Fruit fly (Drosophila melanogaster) whole organism, embryonic: ENCODE data around the gene alpha-Est3.

Source experiments
- Bdp1 ChIP-seq: fragments of 200-800 bp; sonication (Bioruptor generic); optimal IDR thresholded peaks from 3 replicates; lab custom pipeline; 2016; ENCODE audit warnings: missing biosample characterization, missing genetic modification characterization
- CG10209 ChIP-seq: fragments of 200-800 bp; sonication (Bioruptor generic); optimal IDR thresholded peaks from 3 replicates; lab custom pipeline; 2017; ENCODE audit warnings: missing biosample characterization, mild to moderate bottlenecking, missing genetic modification characterization, missing genetic modification reagents
- CG10321 ChIP-seq: fragments of 200-800 bp; sonication (Bioruptor generic); IDR thresholded peaks from 2 replicates; pipeline ENCODE4 v1.3.6; 2022; ENCODE audit warnings: missing biosample characterization, missing genetic modification characterization
- CG11695 ChIP-seq: fragments of 200-800 bp; sonication (Bioruptor generic); IDR thresholded peaks from 3 replicates; pipeline ENCODE4 v1.3.6; 2022; ENCODE audit warnings: missing biosample characterization, missing genetic modification characterization
- CG12104 ChIP-seq: fragments of 200-800 bp; sonication (Bioruptor generic); optimal IDR thresholded peaks from 3 replicates; lab custom pipeline; 2016; ENCODE audit warnings: missing biosample characterization, missing genetic modification characterization
- CG12155 ChIP-seq: fragments of 200-800 bp; sonication (Bioruptor generic); optimal IDR thresholded peaks from 3 replicates; lab custom pipeline; 2016; ENCODE audit warnings: missing biosample characterization, missing genetic modification characterization
- CG13775 ChIP-seq: fragments of 200-800 bp; sonication (Bioruptor generic); optimal IDR thresholded peaks from 3 replicates; lab custom pipeline; 2017; ENCODE audit warnings: missing biosample characterization, mild to moderate bottlenecking, missing genetic modification characterization
- CG14441 ChIP-seq: fragments of 200-800 bp; sonication (Bioruptor generic); IDR thresholded peaks from 2 replicates; pipeline ENCODE4 v1.3.6; 2022; ENCODE audit warnings: missing biosample characterization, missing genetic modification characterization
- CG14667 ChIP-seq: fragments of 200-800 bp; sonication (Bioruptor generic); IDR thresholded peaks from 2 replicates; pipeline ENCODE4 v1.3.6; 2022; ENCODE audit warnings: missing biosample characterization, missing genetic modification characterization
- CG1603 ChIP-seq: fragments of 200-800 bp; sonication (Bioruptor generic); optimal IDR thresholded peaks from 2 replicates; lab custom pipeline; 2019; ENCODE audit warnings: missing biosample characterization, mild to moderate bottlenecking, missing genetic modification characterization, moderate library complexity
- CG17802 ChIP-seq: fragments of 200-800 bp; sonication (Bioruptor generic); optimal IDR thresholded peaks from 2 replicates; lab custom pipeline; 2018; ENCODE audit warnings: missing biosample characterization, mild to moderate bottlenecking, missing genetic modification characterization, moderate library complexity
- CG2678 ChIP-seq: fragments of 200-800 bp; sonication (Bioruptor generic); optimal IDR thresholded peaks from 3 replicates; lab custom pipeline; 2019; ENCODE audit warnings: missing biosample characterization, mild to moderate bottlenecking, missing genetic modification characterization, moderate library complexity
- CG34224 ChIP-seq: fragments of 200-800 bp; sonication (Bioruptor generic); IDR thresholded peaks from 3 replicates; pipeline ENCODE4 v1.3.6; 2022; ENCODE audit warnings: missing biosample characterization, missing genetic modification characterization; ENCODE audit not compliant: partially characterized antibody
- CG43689 ChIP-seq: fragments of 200-800 bp; sonication (Bioruptor generic); IDR thresholded peaks from 2 replicates; pipeline ENCODE4 v1.3.6; 2022; ENCODE audit warnings: missing biosample characterization, missing genetic modification characterization
- CG4404 ChIP-seq: fragments of 200-800 bp; sonication (Bioruptor generic); IDR thresholded peaks from 2 replicates; pipeline ENCODE4 v1.3.6; 2022; ENCODE audit warnings: missing biosample characterization, missing genetic modification characterization
- CG4854 ChIP-seq: fragments of 200-800 bp; sonication (Bioruptor generic); optimal IDR thresholded peaks from 2 replicates; lab custom pipeline; 2016; ENCODE audit warnings: missing biosample characterization, missing genetic modification characterization, inconsistent platforms
- CG6689 ChIP-seq: fragments of 200-800 bp; sonication (Bioruptor generic); IDR thresholded peaks from 2 replicates; pipeline ENCODE4 v1.3.6; 2022; ENCODE audit warnings: missing biosample characterization, missing genetic modification characterization
- CG6813 ChIP-seq: fragments of 200-800 bp; sonication (Bioruptor generic); optimal IDR thresholded peaks from 2 replicates; lab custom pipeline; 2017; ENCODE audit warnings: missing biosample characterization, missing genetic modification characterization, mild to moderate bottlenecking, moderate library complexity, missing genetic modification reagents
- CG7928 ChIP-seq: fragments of 200-800 bp; sonication (Bioruptor generic); optimal IDR thresholded peaks from 2 replicates; lab custom pipeline; 2017; ENCODE audit warnings: missing biosample characterization, mild to moderate bottlenecking, missing genetic modification characterization
- CG8388 ChIP-seq: fragments of 200-800 bp; sonication (Bioruptor generic); optimal IDR thresholded peaks from 2 replicates; lab custom pipeline; 2019; ENCODE audit warnings: missing biosample characterization, mild to moderate bottlenecking, missing genetic modification characterization, moderate library complexity
- CG9727 ChIP-seq: fragments of 200-800 bp; sonication (Bioruptor generic); optimal IDR thresholded peaks from 3 replicates; lab custom pipeline; 2017; ENCODE audit warnings: missing biosample characterization, mild to moderate bottlenecking, missing genetic modification characterization
- Chrac-16 ChIP-seq: fragments of 200-800 bp; sonication (Bioruptor generic); optimal IDR thresholded peaks from 3 replicates; lab custom pipeline; 2016; ENCODE audit warnings: missing biosample characterization, missing genetic modification characterization
- Dad ChIP-seq: fragments of 200-800 bp; sonication (Bioruptor generic); optimal IDR thresholded peaks from 3 replicates; lab custom pipeline; 2016; ENCODE audit warnings: missing biosample characterization, missing genetic modification characterization
- Dp ChIP-seq: fragments of 200-800 bp; sonication (Bioruptor generic); optimal IDR thresholded peaks from 2 replicates; lab custom pipeline; 2018; ENCODE audit warnings: missing biosample characterization, mild to moderate bottlenecking, missing genetic modification characterization, moderate library complexity
- Eip74EF ChIP-seq, 2 experiments: fragments of 200-800 bp in 1 of 2; fragments of >200 bp in 1 of 2; sonication (Bioruptor generic) in 1 of 2; optimal IDR thresholded peaks; 2 replicates each; lab custom pipeline; 2017 to 2019; ENCODE audit warnings: missing biosample characterization in 2 of 2, missing genetic modification characterization in 2 of 2, mild to moderate bottlenecking in 1 of 2, moderate library complexity in 1 of 2
- HLH3B ChIP-seq: fragments of 200-800 bp; sonication (Bioruptor generic); IDR thresholded peaks from 2 replicates; pipeline ENCODE4 v1.3.6; 2022; ENCODE audit warnings: missing biosample characterization, missing genetic modification characterization
- HLH54F ChIP-seq: fragments of 200-800 bp; sonication (Bioruptor generic); optimal IDR thresholded peaks from 3 replicates; lab custom pipeline; 2016; ENCODE audit warnings: missing biosample characterization, missing genetic modification characterization
- Hr51 ChIP-seq, 2 experiments: fragments of 200-800 bp; sonication (Bioruptor generic); optimal IDR thresholded peaks; 2 replicates in 1 of 2; 3 replicates in 1 of 2; lab custom pipeline; 2016 to 2018; ENCODE audit warnings: missing biosample characterization in 2 of 2, missing genetic modification characterization in 2 of 2, mild to moderate bottlenecking in 1 of 2, moderate library complexity in 1 of 2
- Jarid2 ChIP-seq: fragments of 200-800 bp; sonication (Bioruptor generic); optimal IDR thresholded peaks from 3 replicates; lab custom pipeline; 2017; ENCODE audit warnings: mild to moderate bottlenecking, missing biosample characterization, missing genetic modification reagents, missing genetic modification characterization
- Myb ChIP-seq: fragments of 200-800 bp; sonication (Bioruptor generic); optimal IDR thresholded peaks from 2 replicates; lab custom pipeline; 2016; ENCODE audit warnings: missing biosample characterization, missing genetic modification characterization
- NK7.1 ChIP-seq: fragments of 200-800 bp; sonication (Bioruptor generic); optimal IDR thresholded peaks from 3 replicates; lab custom pipeline; 2016; ENCODE audit warnings: missing biosample characterization, missing genetic modification characterization
- NfI ChIP-seq: fragments of 200-800 bp; sonication (Bioruptor generic); optimal IDR thresholded peaks from 3 replicates; lab custom pipeline; 2018; ENCODE audit warnings: missing biosample characterization, mild to moderate bottlenecking, missing genetic modification characterization, moderate library complexity
- crc ChIP-seq: fragments of 200-800 bp; sonication (Bioruptor generic); optimal IDR thresholded peaks from 2 replicates; lab custom pipeline; 2016; ENCODE audit warnings: missing biosample characterization, missing genetic modification characterization
- dmrt11E ChIP-seq: fragments of 200-800 bp; sonication (Bioruptor generic); optimal IDR thresholded peaks from 3 replicates; lab custom pipeline; 2018; ENCODE audit warnings: missing biosample characterization, mild to moderate bottlenecking, missing genetic modification characterization, moderate library complexity
- fd96Cb ChIP-seq: fragments of 200-800 bp; sonication (Bioruptor generic); optimal IDR thresholded peaks from 2 replicates; lab custom pipeline; 2018; ENCODE audit warnings: missing biosample characterization, mild to moderate bottlenecking, missing genetic modification characterization, moderate library complexity
- ind ChIP-seq: fragments of 200-800 bp; sonication (Bioruptor generic); optimal IDR thresholded peaks from 3 replicates; lab custom pipeline; 2016; ENCODE audit warnings: missing biosample characterization, missing genetic modification characterization
- inv ChIP-seq: fragments of 200-800 bp; sonication (Bioruptor generic); IDR thresholded peaks from 2 replicates; pipeline ENCODE4 v1.3.6; 2022; ENCODE audit warnings: missing biosample characterization, missing genetic modification characterization; ENCODE audit not compliant: partially characterized antibody
- lmd ChIP-seq: fragments of 200-800 bp; sonication (Bioruptor generic); IDR thresholded peaks from 2 replicates; pipeline ENCODE4 v1.3.6; 2022; ENCODE audit warnings: missing biosample characterization, missing genetic modification characterization
- luna ChIP-seq: fragments of 200-800 bp; sonication (Bioruptor generic); optimal IDR thresholded peaks from 2 replicates; lab custom pipeline; 2016; ENCODE audit warnings: missing biosample characterization, missing genetic modification characterization
- mam ChIP-seq: fragments of 200-800 bp; sonication (Bioruptor generic); optimal IDR thresholded peaks from 3 replicates; lab custom pipeline; 2016; ENCODE audit warnings: missing biosample characterization, missing genetic modification characterization
- nmo ChIP-seq: fragments of 200-800 bp; sonication (Bioruptor generic); optimal IDR thresholded peaks from 2 replicates; lab custom pipeline; 2018; ENCODE audit warnings: missing biosample characterization, mild to moderate bottlenecking, missing genetic modification characterization, moderate library complexity
- prd ChIP-seq, 3 experiments: fragments of >200 bp in 2 of 3; fragments of 200-800 bp in 1 of 3; sonication (Bioruptor generic) in 1 of 3; optimal IDR thresholded peaks in 2 of 3; IDR thresholded peaks in 1 of 3; 2 replicates in 2 of 3; 3 replicates in 1 of 3; pipeline versions ENCODE4 v1.3.6 to Lab custom; 2017 to 2022; ENCODE audit warnings: missing biosample characterization in 1 of 3, missing genetic modification characterization in 1 of 3
- sc ChIP-seq, 3 experiments: fragments of >200 bp in 2 of 3; fragments of 200-800 bp in 1 of 3; sonication (Bioruptor generic) in 1 of 3; optimal IDR thresholded peaks; 2 replicates in 2 of 3; 3 replicates in 1 of 3; lab custom pipeline; 2017; ENCODE audit warnings: mild to moderate bottlenecking in 1 of 3, missing biosample characterization in 1 of 3, missing genetic modification characterization in 1 of 3, missing genetic modification reagents in 1 of 3
- stwl ChIP-seq: fragments of 200-800 bp; sonication (Bioruptor generic); optimal IDR thresholded peaks from 3 replicates; lab custom pipeline; 2018; ENCODE audit warnings: missing biosample characterization, mild to moderate bottlenecking, missing genetic modification characterization, moderate library complexity
- sug ChIP-seq: fragments of 200-800 bp; optimal IDR thresholded peaks from 2 replicates; lab custom pipeline; 2019; ENCODE audit warnings: missing biosample characterization, mild to moderate bottlenecking, missing genetic modification characterization, moderate library complexity
- tio ChIP-seq: fragments of 200-800 bp; sonication (Bioruptor generic); optimal IDR thresholded peaks from 2 replicates; lab custom pipeline; 2017; ENCODE audit warnings: missing biosample characterization, missing genetic modification characterization, inconsistent platforms
- unc-4 ChIP-seq: fragments of 200-800 bp; sonication (Bioruptor generic); IDR thresholded peaks from 2 replicates; pipeline ENCODE4 v1.3.6; 2022; ENCODE audit warnings: missing biosample characterization, missing genetic modification characterization; ENCODE audit not compliant: partially characterized antibody
- wor ChIP-seq: fragments of 200-800 bp; sonication (Bioruptor generic); IDR thresholded peaks from 2 replicates; pipeline ENCODE4 v1.3.6; 2022; ENCODE audit warnings: missing biosample characterization, missing genetic modification characterization

Gene alpha-Est3

DNA sequence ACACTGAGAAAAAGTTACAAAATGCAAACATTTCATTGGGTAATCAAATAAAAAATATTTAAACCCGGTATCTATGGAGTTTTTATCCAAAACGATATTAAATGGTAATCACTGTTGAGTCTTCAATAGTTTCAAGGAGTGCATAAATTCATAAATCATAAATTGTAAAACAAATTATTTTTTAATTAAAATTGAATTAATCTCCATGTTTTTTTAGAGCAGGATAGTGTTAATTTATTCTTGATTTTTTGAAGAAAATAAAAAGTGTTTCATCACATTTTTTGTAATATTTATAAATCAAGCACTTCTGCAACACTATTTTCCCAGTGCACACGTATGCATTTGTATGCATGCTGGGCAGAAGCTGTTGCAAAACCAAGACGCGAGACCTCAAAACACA is 50.5 kb downstream of the alpha-Est3 start (continued):
- TF ChIP-seq unc-4 (GFP tag; lab: Robert Waterston, UW) (no peak), CG12104 (peak; percentile 52), CG14667 (GFP tag; lab: Robert Waterston, UW) (no peak), Eip74EF (GFP tag; optimal IDR thresholded peaks at IDR 0.05; lab: Kevin White, UChicago) (peak in 1 of 2 experiments; percentile 52), NK7.1 (GFP tag; lab: Kevin White, UChicago) (no peak), CG43689 (GFP tag; lab: Robert Waterston, UW) (no peak), mam (no peak), HLH3B (GFP tag; lab: Robert Waterston, UW) (peak; percentile 41; the same call in 1 of the 2 replicates), HLH54F (no peak), lmd (GFP tag; lab: Robert Waterston, UW) (peak; percentile 36; the same call in 1 of the 2 replicates), CG10209 (GFP tag; lab: Kevin White, UChicago) (peak; percentile 50), crc (GFP tag; lab: Kevin White, UChicago) (no peak), Bdp1 (no peak), CG4404 (GFP tag; lab: Robert Waterston, UW) (no peak), CG34224 (GFP tag; lab: Robert Waterston, UW) (no peak), sc (optimal IDR thresholded peaks at IDR 0.05; lab: Kevin White, UChicago) (no peak), sc (GFP tag; optimal IDR thresholded peaks at IDR 0.05; lab: Kevin White, UChicago) (peak; percentile 13), CG10321 (no peak), dmrt11E (tag; lab: Kevin White, UChicago) (no peak), NfI (peak; percentile 22), stwl (no peak), ind (GFP tag; lab: Kevin White, UChicago) (peak; percentile 50), CG2678 (tag; lab: Kevin White, UChicago) (peak; percentile 81), CG7928 (GFP tag; lab: Kevin White, UChicago) (no peak), nmo (GFP tag; lab: Kevin White, UChicago) (peak; percentile 83), Jarid2 (GFP tag; lab: Kevin White, UChicago) (no peak), CG1603 (tag; lab: Kevin White, UChicago) (peak; percentile 16), CG6689 (peak; percentile 45; the same call in 1 of the 2 replicates), CG4854 (GFP tag; lab: Kevin White, UChicago) (no peak), CG8388 (GFP tag; lab: Kevin White, UChicago) (peak; percentile 66), Hr51 (GFP tag; optimal IDR thresholded peaks at IDR 0.05; lab: Kevin White, UChicago) (peak in 1 of 2 experiments; percentile 92), CG14441 (GFP tag; lab: Robert Waterston, UW) (peak; percentile 33; the same call in 1 of the 2 replicates), inv (no peak), Myb (GFP tag; lab: Kevin White, UChicago) (no peak), CG17802 (tag; lab: Kevin White, UChicago) (no peak), CG12155 (GFP tag; lab: Kevin White, UChicago) (peak; percentile 26), fd96Cb (peak; percentile 75), CG13775 (GFP tag; lab: Kevin White, UChicago) (peak; percentile 53), tio (GFP tag; lab: Kevin White, UChicago) (peak; percentile 54), CG6813 (GFP tag; lab: Kevin White, UChicago) (no peak), CG11695 (GFP tag; lab: Robert Waterston, UW) (peak; percentile 36; the same call in 1 of the 3 replicates), sug (no peak), luna (GFP tag; lab: Kevin White, UChicago) (no peak), CG9727 (GFP tag; lab: Kevin White, UChicago) (peak; percentile 39), prd (optimal IDR thresholded peaks at IDR 0.05; lab: Kevin White, UChicago) (no peak), prd (GFP tag; IDR thresholded peaks at IDR 0.05; lab: Robert Waterston, UW) (peak; percentile 57; the same call in 1 of the 3 replicates), Dad (GFP tag; lab: Kevin White, UChicago) (no peak), Dp (no peak), wor (peak; percentile 46; the same call in 1 of the 2 replicates), Chrac-16 (GFP tag; lab: Kevin White, UChicago) (peak; percentile 31)
